Worm (Caenorhabditis elegans): ENCODE data around the gene W06G6.2.

DNA sequence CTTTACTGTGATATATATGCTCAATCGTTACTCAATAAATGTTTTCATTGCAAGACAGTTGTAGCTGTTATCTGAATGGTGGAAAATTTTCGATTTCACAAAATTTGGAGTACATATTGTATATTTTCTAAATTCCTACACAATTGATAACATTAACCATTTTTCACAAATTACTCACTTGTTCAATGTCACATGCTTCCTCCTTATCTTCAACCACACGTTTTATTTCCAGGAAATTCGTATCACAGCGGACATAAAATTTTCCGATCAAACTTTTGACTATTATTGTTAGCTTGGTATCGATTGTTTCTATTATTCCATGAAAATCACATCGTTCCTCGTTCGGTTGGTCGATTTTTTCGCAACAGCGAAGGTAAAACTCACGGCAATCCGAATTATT lies 20.6 kb upstream of the W06G6.2 start:
- no peak for TF ChIP-seq ttx-3 (tag; optimal IDR thresholded peaks at IDR 0.05)
- no peak for TF ChIP-seq ceh-9 (tag; optimal IDR thresholded peaks at IDR 0.05)
